Worm (Caenorhabditis elegans) whole organism, late embryonic: ENCODE measurements around the gene pch-2.

Source experiments
- ceh-14 ChIP-seq: sonication (generic microtip); optimal IDR thresholded peaks from 2 replicates; lab custom pipeline; 2016; ENCODE audit warnings: missing genotype, missing genetic modification characterization, missing compliant biosample characterization
- nfya-1 ChIP-seq: sonication (generic microtip); optimal IDR thresholded peaks from 2 replicates; lab custom pipeline; 2017; ENCODE audit warnings: missing genetic modification characterization, mild to moderate bottlenecking, missing compliant biosample characterization, antibody characterized with exemption, moderate library complexity
- nhr-11 ChIP-seq: fragments of 150-350 bp; optimal IDR thresholded peaks from 2 replicates; lab custom pipeline; 2014; ENCODE audit warnings: missing biosample characterization, missing genetic modification characterization
- unc-55 ChIP-seq: sonication (generic microtip); optimal IDR thresholded peaks from 2 replicates; lab custom pipeline; 2017; ENCODE audit warnings: missing biosample characterization, missing genetic modification reagents, missing genetic modification characterization

- TF ChIP-seq nfya-1 (peak; percentile 73), nhr-11 (tag; lab: Kevin White, UChicago) (no peak), unc-55 (GFP tag; lab: Kevin White, UChicago) (no peak), ceh-14 (tag; lab: Kevin White, UChicago) (no peak)
These were observed 33.3 kb upstream of the pch-2 start, which contains the start of gene ire-1 for ce11 chrII:8124867-8125266.
